Worm (Caenorhabditis elegans) whole organism, late embryonic: ENCODE data around the gene T08B1.4.

ENCODE experiments used
- ceh-6 ChIP-seq: fragments of 200-800 bp; sonication (Bioruptor generic); optimal IDR thresholded peaks from 2 replicates; lab custom pipeline; 2018; ENCODE audit warnings: mild to moderate bottlenecking, missing genetic modification characterization, missing compliant biosample characterization
- ets-4 ChIP-seq: sonication (generic microtip); optimal IDR thresholded peaks from 2 replicates; lab custom pipeline; 2016; ENCODE audit warnings: missing genetic modification characterization, missing compliant biosample characterization

DNA sequence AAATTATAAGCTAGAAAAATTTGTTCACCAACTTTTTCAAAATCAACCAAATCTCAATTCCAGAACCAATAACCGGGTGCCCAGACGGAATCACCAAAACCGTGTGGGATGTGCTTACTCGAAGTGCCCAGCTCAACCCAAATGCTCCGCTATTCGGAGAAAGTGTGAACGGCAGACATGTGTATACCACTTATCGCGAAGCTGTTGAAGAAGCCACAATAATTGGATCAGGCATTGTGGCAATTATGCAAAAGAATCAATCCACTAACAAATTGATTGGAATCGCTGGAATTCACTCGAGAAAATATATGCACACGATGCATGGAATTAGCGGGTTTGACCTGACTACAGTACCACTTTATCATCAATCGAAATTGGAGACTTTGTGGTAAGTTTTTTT lies 9.4 kb upstream of the T08B1.4 start:
- TF ChIP-seq ets-4 (tag; lab: Kevin White, UChicago) (no peak), ceh-6 (no peak)
